Worm (Caenorhabditis elegans) whole organism, mixed stage, embryonic: Measurements from ENCODE around the gene oops-1.

Source experiments
- cnd-1 ChIP-seq: fragments of 200-800 bp; sonication (Bioruptor generic); optimal IDR thresholded peaks from 2 replicates; lab custom pipeline; 2018; ENCODE audit warnings: mild to moderate bottlenecking, missing genetic modification characterization, missing compliant biosample characterization
- flh-1 ChIP-seq: fragments of 200-800 bp; sonication (Bioruptor generic); optimal IDR thresholded peaks from 2 replicates; lab custom pipeline; 2018; ENCODE audit warnings: mild to moderate bottlenecking, missing genetic modification characterization, moderate library complexity, missing compliant biosample characterization
- unc-39 ChIP-seq: fragments of 150-350 bp; optimal IDR thresholded peaks from 2 replicates; lab custom pipeline; 2014; ENCODE audit warnings: missing biosample characterization, missing genetic modification characterization
- unc-62 ChIP-seq: fragments of 150-350 bp; optimal IDR thresholded peaks from 2 replicates; lab custom pipeline; 2014; ENCODE audit warnings: missing biosample characterization, missing genetic modification reagents, missing genetic modification characterization

ce11 chrIV:5859876-5860275 lies 45.9 kb upstream of the oops-1 start, which contains the start of gene C06E7.4:
- TF ChIP-seq unc-62 (no peak), cnd-1 (tag; lab: Kevin White, UChicago) (no peak), flh-1 (no peak), unc-39 (tag; lab: Kevin White, UChicago) (no peak)
